Worm (Caenorhabditis elegans) whole organism, late embryonic: Measurements from ENCODE around the gene mif-4.

Experiments used
- C38D4.7 ChIP-seq: fragments of 200-800 bp; sonication (Bioruptor generic); optimal IDR thresholded peaks from 2 replicates; lab custom pipeline; 2018; ENCODE audit warnings: mild to moderate bottlenecking, missing genetic modification characterization, moderate library complexity, missing compliant biosample characterization
- K02D7.2 ChIP-seq: sonication (generic microtip); optimal IDR thresholded peaks from 2 replicates; lab custom pipeline; 2017; ENCODE audit warnings: mild to moderate bottlenecking, missing genetic modification characterization, missing compliant biosample characterization
- T23F11.4 ChIP-seq: fragments of 200-800 bp; sonication (Bioruptor generic); optimal IDR thresholded peaks from 2 replicates; lab custom pipeline; 2018; ENCODE audit warnings: mild to moderate bottlenecking, missing genetic modification characterization, missing compliant biosample characterization
- Y22D7AL.16 ChIP-seq: sonication (generic microtip); optimal IDR thresholded peaks from 2 replicates; lab custom pipeline; 2016; ENCODE audit warnings: missing genetic modification characterization, missing compliant biosample characterization
- ahr-1 ChIP-seq: sonication (generic microtip); optimal IDR thresholded peaks from 2 replicates; lab custom pipeline; 2016; ENCODE audit warnings: missing genetic modification characterization, missing compliant biosample characterization
- ama-1 ChIP-seq: fragments of 150-350 bp; optimal IDR thresholded peaks from 2 replicates; lab custom pipeline; 2014
- ceh-22 ChIP-seq: sonication (generic microtip); optimal IDR thresholded peaks from 2 replicates; lab custom pipeline; 2017; ENCODE audit warnings: missing biosample characterization, missing genetic modification characterization
- ceh-24 ChIP-seq: sonication (generic microtip); optimal IDR thresholded peaks from 2 replicates; lab custom pipeline; 2016; ENCODE audit warnings: mild to moderate bottlenecking, missing genetic modification characterization, missing compliant biosample characterization
- ceh-30 ChIP-seq: fragments of 150-350 bp; optimal IDR thresholded peaks from 2 replicates; lab custom pipeline; 2014; ENCODE audit warnings: missing biosample characterization, missing genetic modification characterization
- ceh-31 ChIP-seq: sonication (generic microtip); optimal IDR thresholded peaks from 2 replicates; lab custom pipeline; 2016; ENCODE audit warnings: missing genetic modification characterization, missing compliant biosample characterization
- ceh-48 ChIP-seq: sonication (generic microtip); optimal IDR thresholded peaks from 2 replicates; lab custom pipeline; 2016; ENCODE audit warnings: missing genetic modification characterization, inconsistent platforms, missing compliant biosample characterization
- ceh-6 ChIP-seq: fragments of 200-800 bp; sonication (Bioruptor generic); optimal IDR thresholded peaks from 2 replicates; lab custom pipeline; 2018; ENCODE audit warnings: mild to moderate bottlenecking, missing genetic modification characterization, missing compliant biosample characterization
- dmd-4 ChIP-seq: sonication (generic microtip); optimal IDR thresholded peaks from 2 replicates; lab custom pipeline; 2016; ENCODE audit warnings: borderline replicate concordance, missing genetic modification characterization, missing compliant biosample characterization
- dve-1 ChIP-seq: sonication (generic microtip); optimal IDR thresholded peaks from 2 replicates; lab custom pipeline; 2017; ENCODE audit warnings: antibody characterized with exemption, mild to moderate bottlenecking, missing genetic modification characterization, missing compliant biosample characterization
- elt-2 ChIP-seq: sonication (generic microtip); optimal IDR thresholded peaks from 2 replicates; lab custom pipeline; 2016; ENCODE audit warnings: missing genetic modification reagents, missing genetic modification characterization, missing compliant biosample characterization
- elt-4 ChIP-seq: sonication (generic microtip); optimal IDR thresholded peaks from 2 replicates; lab custom pipeline; 2016; ENCODE audit warnings: missing genetic modification characterization, missing compliant biosample characterization
- ets-4 ChIP-seq: sonication (generic microtip); optimal IDR thresholded peaks from 2 replicates; lab custom pipeline; 2016; ENCODE audit warnings: missing genetic modification characterization, missing compliant biosample characterization
- fkh-10 ChIP-seq: fragments of 150-350 bp; optimal IDR thresholded peaks from 2 replicates; lab custom pipeline; 2014; ENCODE audit warnings: missing biosample characterization, missing genetic modification reagents, missing genetic modification characterization
- hlh-15 ChIP-seq: sonication (generic microtip); optimal IDR thresholded peaks from 2 replicates; lab custom pipeline; 2016; ENCODE audit warnings: missing genetic modification characterization, missing compliant biosample characterization
- hlh-8 ChIP-seq: sonication (generic microtip); optimal IDR thresholded peaks from 2 replicates; lab custom pipeline; 2016; ENCODE audit warnings: missing genotype, missing genetic modification characterization, missing compliant biosample characterization
- nfya-1 ChIP-seq: sonication (generic microtip); optimal IDR thresholded peaks from 2 replicates; lab custom pipeline; 2017; ENCODE audit warnings: missing genetic modification characterization, mild to moderate bottlenecking, missing compliant biosample characterization, antibody characterized with exemption, moderate library complexity
- nhr-232 ChIP-seq: sonication (generic microtip); optimal IDR thresholded peaks from 2 replicates; lab custom pipeline; 2016; ENCODE audit warnings: missing genetic modification characterization, missing compliant biosample characterization
- odd-2 ChIP-seq: sonication (generic microtip); optimal IDR thresholded peaks from 2 replicates; lab custom pipeline; 2017; ENCODE audit warnings: antibody characterized with exemption, mild to moderate bottlenecking, missing genetic modification characterization, missing compliant biosample characterization
- pag-3 ChIP-seq: sonication (generic microtip); optimal IDR thresholded peaks from 2 replicates; lab custom pipeline; 2016; ENCODE audit warnings: missing compliant biosample characterization, missing genetic modification characterization, borderline replicate concordance
- pat-9 ChIP-seq: fragments of 200-800 bp; sonication (Bioruptor generic); optimal IDR thresholded peaks from 2 replicates; lab custom pipeline; 2018; ENCODE audit warnings: mild to moderate bottlenecking, missing genetic modification characterization, moderate library complexity, missing compliant biosample characterization
- pros-1 ChIP-seq: fragments of 150-350 bp; optimal IDR thresholded peaks from 2 replicates; lab custom pipeline; 2014; ENCODE audit warnings: missing biosample characterization, missing genetic modification reagents, missing genetic modification characterization
- rnt-1 ChIP-seq: sonication (generic microtip); optimal IDR thresholded peaks from 2 replicates; lab custom pipeline; 2016; ENCODE audit warnings: missing genetic modification characterization, missing compliant biosample characterization
- sdc-2 ChIP-seq: sonication (generic microtip); optimal IDR thresholded peaks from 2 replicates; lab custom pipeline; 2016; ENCODE audit warnings: missing genotype, missing genetic modification characterization, missing compliant biosample characterization
- tbx-2 ChIP-seq: sonication (generic microtip); optimal IDR thresholded peaks from 2 replicates; lab custom pipeline; 2016; ENCODE audit warnings: missing genetic modification characterization, missing compliant biosample characterization
- tbx-7 ChIP-seq: sonication (generic microtip); optimal IDR thresholded peaks from 2 replicates; lab custom pipeline; 2016; ENCODE audit warnings: missing genotype, missing genetic modification characterization, missing compliant biosample characterization
- ttx-3 ChIP-seq: sonication (generic microtip); optimal IDR thresholded peaks from 2 replicates; lab custom pipeline; 2016; ENCODE audit warnings: missing genetic modification reagents, missing genetic modification characterization, missing compliant biosample characterization
- unc-3 ChIP-seq, 2 experiments: fragments of 200-800 bp in 1 of 2; sonication (Bioruptor generic) in 1 of 2; sonication (generic microtip) in 1 of 2; conservative IDR thresholded peaks in 1 of 2; optimal IDR thresholded peaks in 1 of 2; 2 replicates each; pipeline versions ENCODE4 v1.3.6 to Lab custom; 2016 to 2022; ENCODE audit warnings: missing compliant biosample characterization in 2 of 2, missing genetic modification characterization in 2 of 2, missing genetic modification reagents in 1 of 2
- unc-42 ChIP-seq: sonication (generic microtip); optimal IDR thresholded peaks from 2 replicates; lab custom pipeline; 2016; ENCODE audit warnings: missing genotype, missing genetic modification characterization, missing compliant biosample characterization
- unc-55 ChIP-seq: sonication (generic microtip); optimal IDR thresholded peaks from 2 replicates; lab custom pipeline; 2017; ENCODE audit warnings: missing biosample characterization, missing genetic modification reagents, missing genetic modification characterization
- ztf-16 ChIP-seq: sonication (generic microtip); optimal IDR thresholded peaks from 2 replicates; lab custom pipeline; 2017; ENCODE audit warnings: missing genetic modification characterization, missing compliant biosample characterization

mif-4 gene

DNA sequence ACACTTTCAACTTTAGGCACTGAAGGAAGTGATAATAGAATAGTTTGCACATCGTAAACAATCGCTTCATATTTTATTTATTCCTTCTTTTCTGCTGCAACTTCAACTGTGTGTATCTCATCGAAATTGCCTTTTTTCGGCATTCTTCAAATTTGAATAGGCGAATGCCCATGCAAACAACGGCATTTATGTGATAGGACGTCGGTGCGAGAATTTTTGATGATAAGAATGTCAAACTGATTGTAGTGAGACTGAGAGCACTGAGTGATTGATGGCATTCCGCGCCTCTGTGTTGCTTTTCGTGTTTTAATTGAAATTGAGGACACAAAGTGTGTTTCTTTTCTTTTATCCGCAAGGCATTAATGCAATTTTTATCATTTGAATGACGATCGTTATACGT is 5.0 kb downstream of the mif-4 start:
- TF ChIP-seq ztf-16 (tag; lab: Kevin White, UChicago) (no peak), unc-42 (tag; lab: Kevin White, UChicago) (no peak), rnt-1 (peak; percentile 11), elt-2 (tag; lab: Kevin White, UChicago) (peak; percentile 56)

DNA sequence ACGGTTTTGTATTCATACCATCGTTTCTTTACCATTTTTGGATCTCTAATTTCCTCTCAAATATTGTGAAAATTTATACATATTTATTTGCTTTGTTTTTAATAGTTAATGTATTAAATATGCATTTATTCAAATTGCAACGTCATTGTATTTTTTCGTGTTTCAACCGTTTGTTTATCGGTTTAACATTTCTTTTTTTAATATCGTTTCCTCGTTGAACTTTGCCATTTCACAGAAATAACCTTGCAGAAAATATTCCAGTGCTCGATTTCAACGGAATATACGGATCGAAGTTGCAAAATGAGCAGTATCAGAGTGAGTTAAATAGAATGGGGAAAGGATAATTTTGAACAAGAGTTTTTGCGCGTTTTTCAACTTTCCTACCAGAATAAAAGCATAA is 6.5 kb downstream of the mif-4 start, which contains the start of gene seu-1:
seu-1 (plus strand) TSS at position 301 of the 400 bp plus-strand sequence.
- no peak for TF ChIP-seq pat-9 (tag; lab: Kevin White, UChicago)
- TF ChIP-seq fkh-10 (GFP tag; lab: Kevin White, UChicago) = no peak
- no peak for TF ChIP-seq ceh-24 (tag; lab: Kevin White, UChicago)
- no peak for TF ChIP-seq ahr-1
- TF ChIP-seq T23F11.4 (GFP tag; lab: Kevin White, UChicago) = no peak
- no peak for TF ChIP-seq rnt-1
- TF ChIP-seq dmd-4 = no peak
- TF ChIP-seq hlh-8 = no peak
- TF ChIP-seq odd-2 (tag; lab: Kevin White, UChicago) = no peak
- TF ChIP-seq unc-55 (GFP tag; lab: Kevin White, UChicago) = no peak
- TF ChIP-seq unc-3 (GFP tag; conservative IDR thresholded peaks at IDR 0.05; lab: Robert Waterston, UW) = no peak
- no peak for TF ChIP-seq unc-3 (tag; optimal IDR thresholded peaks at IDR 0.05; lab: Kevin White, UChicago)
- no peak for TF ChIP-seq Y22D7AL.16 (tag; lab: Kevin White, UChicago)
- no peak for TF ChIP-seq ceh-6 (GFP tag; lab: Kevin White, UChicago)
- no peak for TF ChIP-seq tbx-2 (tag; lab: Kevin White, UChicago)
- TF ChIP-seq ceh-22 (tag; lab: Kevin White, UChicago) = no peak
- no peak for TF ChIP-seq pros-1 (tag; lab: Kevin White, UChicago)

DNA sequence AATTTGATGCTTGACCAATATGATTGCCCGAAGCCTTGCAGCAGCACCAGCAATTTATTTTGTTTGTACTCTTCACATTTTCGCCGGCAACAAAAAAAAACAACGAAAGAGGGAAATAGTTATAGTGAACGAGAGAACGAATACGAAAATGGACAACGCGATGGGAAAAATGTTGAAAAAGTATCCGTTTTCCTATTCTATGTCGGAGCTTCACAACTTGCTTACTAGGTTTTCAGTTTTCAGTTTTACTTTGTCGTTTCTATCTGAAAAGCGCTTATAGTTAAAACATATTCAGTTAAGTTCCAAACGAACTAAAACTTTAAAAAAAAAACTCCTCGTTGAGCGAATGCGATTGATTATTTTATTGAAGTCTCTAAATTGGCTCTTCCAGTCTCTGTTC is 7.6 kb downstream of the mif-4 start:
- no peak for TF ChIP-seq ama-1 (lab: Kevin White, UChicago)
- no peak for TF ChIP-seq sdc-2 (tag; lab: Kevin White, UChicago)
- TF ChIP-seq pag-3 (tag; lab: Kevin White, UChicago) = no peak
- TF ChIP-seq ceh-30 = no peak
- no peak for TF ChIP-seq hlh-15 (tag; lab: Kevin White, UChicago)
- TF ChIP-seq K02D7.2 (tag; lab: Kevin White, UChicago) = no peak
- no peak for TF ChIP-seq nhr-232 (tag; lab: Kevin White, UChicago)
- no peak for TF ChIP-seq unc-3 (GFP tag; conservative IDR thresholded peaks at IDR 0.05; lab: Robert Waterston, UW)
- TF ChIP-seq unc-3 (tag; optimal IDR thresholded peaks at IDR 0.05; lab: Kevin White, UChicago) = no peak
- TF ChIP-seq ceh-6 (GFP tag; lab: Kevin White, UChicago) = no peak
- no peak for TF ChIP-seq ceh-22 (tag; lab: Kevin White, UChicago)
- TF ChIP-seq tbx-7 = no peak
- no peak for TF ChIP-seq dve-1 (tag; lab: Kevin White, UChicago)
- no peak for TF ChIP-seq ahr-1
- no peak for TF ChIP-seq pros-1 (tag; lab: Kevin White, UChicago)
- TF ChIP-seq ets-4 (tag; lab: Kevin White, UChicago) = no peak
- no peak for TF ChIP-seq unc-42 (tag; lab: Kevin White, UChicago)
- TF ChIP-seq elt-4 (tag; lab: Kevin White, UChicago) = no peak
- TF ChIP-seq C38D4.7 (GFP tag; lab: Kevin White, UChicago) = no peak

DNA sequence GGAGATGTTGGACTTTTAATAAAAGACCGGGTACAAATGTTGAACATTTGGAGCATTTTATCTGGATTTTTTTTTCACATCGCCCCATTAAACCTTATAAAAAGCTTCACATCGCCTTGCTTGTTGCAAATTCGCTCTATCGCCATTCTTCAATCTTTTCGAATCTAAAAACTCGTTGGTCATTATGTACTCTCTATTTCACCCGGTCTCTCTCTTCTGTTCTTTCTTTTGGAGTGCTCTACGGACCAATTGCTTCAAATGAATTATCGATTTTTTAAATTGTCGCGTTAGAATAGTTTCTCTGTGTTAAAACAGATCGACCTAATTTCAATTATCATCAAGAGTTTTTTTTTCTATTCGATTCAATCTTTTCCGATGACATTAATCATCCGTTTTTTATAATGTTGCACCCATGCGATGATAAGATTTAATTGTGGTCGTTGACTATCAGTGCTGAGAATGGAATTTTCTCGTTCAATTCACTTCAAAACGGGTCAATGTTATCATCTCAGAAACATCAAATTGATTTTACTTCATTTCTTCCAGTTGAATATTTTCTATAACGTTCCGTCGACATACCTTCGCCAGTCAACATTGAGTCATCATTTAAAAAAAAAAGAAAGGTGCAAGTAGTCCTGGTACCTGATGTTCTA is 8.3 kb downstream of the mif-4 start:
- TF ChIP-seq nfya-1 (tag; lab: Kevin White, UChicago) (peak; percentile 22), unc-42 (tag; lab: Kevin White, UChicago) (peak; percentile 43), ceh-48 (tag; lab: Kevin White, UChicago) (peak; percentile 51), ttx-3 (tag; lab: Kevin White, UChicago) (no peak), ceh-31 (tag; lab: Kevin White, UChicago) (peak; percentile 29)
